Fruit fly (Drosophila melanogaster) whole organism, embryonic: ENCODE results near the gene tai.

Experiments used
- Ada2b ChIP-seq: fragments of 200-800 bp; sonication (Bioruptor generic); IDR thresholded peaks from 2 replicates; pipeline ENCODE4 v1.3.6; 2022; ENCODE audit warnings: missing biosample characterization, missing genetic modification characterization
- Blimp-1 ChIP-seq: fragments of 200-800 bp; sonication (Bioruptor generic); optimal IDR thresholded peaks from 3 replicates; lab custom pipeline; 2018; ENCODE audit warnings: missing biosample characterization, missing genetic modification characterization, mild to moderate bottlenecking, moderate library complexity, missing genetic modification reagents
- CG10209 ChIP-seq: fragments of 200-800 bp; sonication (Bioruptor generic); optimal IDR thresholded peaks from 3 replicates; lab custom pipeline; 2017; ENCODE audit warnings: missing biosample characterization, mild to moderate bottlenecking, missing genetic modification characterization, missing genetic modification reagents
- CG1024 ChIP-seq: fragments of 200-800 bp; sonication (Bioruptor generic); IDR thresholded peaks from 2 replicates; pipeline ENCODE4 v1.3.6; 2022; ENCODE audit warnings: missing biosample characterization, missing genetic modification characterization
- CG10267 ChIP-seq: fragments of 200-800 bp; sonication (Bioruptor generic); optimal IDR thresholded peaks from 2 replicates; lab custom pipeline; 2018; ENCODE audit warnings: missing biosample characterization, mild to moderate bottlenecking, missing genetic modification characterization, moderate library complexity
- CG10274 ChIP-seq: fragments of 200-800 bp; sonication (Bioruptor generic); optimal IDR thresholded peaks from 3 replicates; lab custom pipeline; 2017; ENCODE audit warnings: missing biosample characterization, mild to moderate bottlenecking, missing genetic modification characterization
- CG11093 ChIP-seq: fragments of 200-800 bp; sonication (Bioruptor generic); IDR thresholded peaks from 3 replicates; pipeline ENCODE4 v1.3.6; 2022; ENCODE audit warnings: missing biosample characterization, missing genetic modification characterization
- CG11504 ChIP-seq: fragments of 200-800 bp; sonication (Bioruptor generic); optimal IDR thresholded peaks from 3 replicates; lab custom pipeline; 2019; ENCODE audit warnings: missing biosample characterization, mild to moderate bottlenecking, missing genetic modification characterization, moderate library complexity
- CG12219 ChIP-seq: fragments of 200-800 bp; sonication (Bioruptor generic); optimal IDR thresholded peaks from 3 replicates; lab custom pipeline; 2018; ENCODE audit warnings: missing biosample characterization, mild to moderate bottlenecking, missing genetic modification characterization
- CG14441 ChIP-seq: fragments of 200-800 bp; sonication (Bioruptor generic); IDR thresholded peaks from 2 replicates; pipeline ENCODE4 v1.3.6; 2022; ENCODE audit warnings: missing biosample characterization, missing genetic modification characterization
- CG1529 ChIP-seq: fragments of 200-800 bp; sonication (Bioruptor generic); optimal IDR thresholded peaks from 3 replicates; lab custom pipeline; 2018; ENCODE audit warnings: missing biosample characterization, missing genetic modification characterization
- CG17328 ChIP-seq: fragments of 200-800 bp; sonication (Bioruptor generic); IDR thresholded peaks from 2 replicates; pipeline ENCODE4 v1.3.6; 2022; ENCODE audit warnings: missing biosample characterization, missing genetic modification characterization
- CG2202 ChIP-seq: fragments of 200-800 bp; sonication (Bioruptor generic); optimal IDR thresholded peaks from 2 replicates; lab custom pipeline; 2018; ENCODE audit warnings: missing biosample characterization, mild to moderate bottlenecking, missing genetic modification characterization
- CG2712 ChIP-seq: fragments of 200-800 bp; optimal IDR thresholded peaks from 3 replicates; lab custom pipeline; 2019; ENCODE audit warnings: missing biosample characterization, mild to moderate bottlenecking, missing genetic modification characterization, moderate library complexity
- CG31441 ChIP-seq: fragments of 200-800 bp; sonication (Bioruptor generic); IDR thresholded peaks from 2 replicates; pipeline ENCODE4 v1.3.6; 2022; ENCODE audit warnings: missing biosample characterization, missing genetic modification characterization
- CG33213 ChIP-seq: fragments of 200-800 bp; sonication (Bioruptor generic); optimal IDR thresholded peaks from 3 replicates; lab custom pipeline; 2016; ENCODE audit warnings: missing biosample characterization, missing genetic modification characterization
- CG7357 ChIP-seq: fragments of 200-800 bp; sonication (Bioruptor generic); IDR thresholded peaks from 3 replicates; pipeline ENCODE4 v1.3.6; 2022; ENCODE audit warnings: missing biosample characterization, missing genetic modification characterization
- CG9215 ChIP-seq: fragments of 200-800 bp; sonication (Bioruptor generic); IDR thresholded peaks from 2 replicates; pipeline ENCODE4 v1.3.6; 2022; ENCODE audit warnings: missing biosample characterization, missing genetic modification characterization
- CG9437 ChIP-seq: fragments of 200-800 bp; sonication (Bioruptor generic); optimal IDR thresholded peaks from 2 replicates; lab custom pipeline; 2018; ENCODE audit warnings: missing biosample characterization, mild to moderate bottlenecking, missing genetic modification characterization
- CHES-1-like ChIP-seq: fragments of 200-800 bp; sonication (Bioruptor generic); optimal IDR thresholded peaks from 2 replicates; lab custom pipeline; 2016; ENCODE audit warnings: missing biosample characterization, missing genetic modification characterization
- Camta ChIP-seq: fragments of 200-800 bp; sonication (Bioruptor generic); optimal IDR thresholded peaks from 2 replicates; lab custom pipeline; 2016; ENCODE audit warnings: missing biosample characterization, missing genetic modification characterization
- Doc2 ChIP-seq: fragments of 200-800 bp; sonication (Bioruptor generic); IDR thresholded peaks from 2 replicates; pipeline ENCODE4 v1.3.6; 2022; ENCODE audit warnings: missing biosample characterization, missing genetic modification characterization
- GATAe ChIP-seq: fragments of 200-800 bp; sonication (Bioruptor generic); conservative IDR thresholded peaks from 2 replicates; pipeline ENCODE4 v1.3.6; 2022; ENCODE audit warnings: missing biosample characterization, missing genetic modification characterization
- Hr78 ChIP-seq, 2 experiments: fragments of 200-800 bp in 1 of 2; fragments of >200 bp in 1 of 2; sonication (Bioruptor generic) in 1 of 2; optimal IDR thresholded peaks; 2 replicates each; lab custom pipeline; 2017 to 2019; ENCODE audit warnings: missing biosample characterization in 2 of 2, missing genetic modification characterization in 2 of 2, mild to moderate bottlenecking in 1 of 2, moderate library complexity in 1 of 2
- Lhr ChIP-seq: fragments of 200-800 bp; sonication (Bioruptor generic); optimal IDR thresholded peaks from 3 replicates; lab custom pipeline; 2017; ENCODE audit warnings: mild to moderate bottlenecking, missing biosample characterization, missing genetic modification reagents, missing genetic modification characterization
- Med ChIP-seq: fragments of 200-800 bp; sonication (Bioruptor generic); peaks from one replicate; lab custom pipeline; 2016; ENCODE audit warnings: missing biosample characterization, missing genetic modification characterization, mild to moderate bottlenecking, inconsistent platforms, moderate library complexity
- Oli ChIP-seq: fragments of 200-800 bp; sonication (Bioruptor generic); optimal IDR thresholded peaks from 2 replicates; lab custom pipeline; 2018; ENCODE audit warnings: missing biosample characterization, mild to moderate bottlenecking, missing genetic modification characterization, moderate library complexity
- PHDP ChIP-seq: fragments of 200-800 bp; sonication (Bioruptor generic); optimal IDR thresholded peaks from 3 replicates; lab custom pipeline; 2018; ENCODE audit warnings: missing biosample characterization, mild to moderate bottlenecking, missing genetic modification characterization, moderate library complexity
- Ptx1 ChIP-seq: fragments of 200-800 bp; sonication (Bioruptor generic); IDR thresholded peaks from 2 replicates; pipeline ENCODE4 v1.3.6; 2022; ENCODE audit warnings: missing biosample characterization, missing genetic modification characterization
- Ssrp ChIP-seq: fragments of 200-800 bp; sonication (Bioruptor generic); optimal IDR thresholded peaks from 2 replicates; lab custom pipeline; 2018; ENCODE audit warnings: missing biosample characterization, mild to moderate bottlenecking, missing genetic modification characterization, moderate library complexity
- bsh ChIP-seq, 2 experiments: fragments of 200-800 bp; sonication (Bioruptor generic); optimal IDR thresholded peaks; 2 replicates each; lab custom pipeline; 2017 to 2018; ENCODE audit warnings: mild to moderate bottlenecking in 2 of 2, missing biosample characterization in 2 of 2, missing genetic modification characterization in 2 of 2, moderate library complexity in 1 of 2
- chif ChIP-seq, 2 experiments: fragments of 200-800 bp; sonication (Bioruptor generic); optimal IDR thresholded peaks; 3 replicates each; lab custom pipeline; 2016; ENCODE audit warnings: missing biosample characterization in 2 of 2, missing genetic modification characterization in 2 of 2
- chm ChIP-seq: fragments of 200-800 bp; sonication (Bioruptor generic); IDR thresholded peaks from 2 replicates; pipeline ENCODE4 v1.3.6; 2022; ENCODE audit warnings: missing biosample characterization, missing genetic modification characterization
- ci ChIP-seq: fragments of 200-800 bp; sonication (Bioruptor generic); IDR thresholded peaks from 3 replicates; pipeline ENCODE4 v1.3.6; 2022; ENCODE audit warnings: missing biosample characterization, missing genetic modification characterization
- crol ChIP-seq: fragments of 200-800 bp; sonication (Bioruptor generic); IDR thresholded peaks from 2 replicates; pipeline ENCODE4 v1.3.6; 2022; ENCODE audit warnings: missing biosample characterization, missing genetic modification characterization
- dpn ChIP-seq, 2 experiments: fragments of 200-800 bp; sonication (Bioruptor generic); optimal IDR thresholded peaks; 3 replicates each; lab custom pipeline; 2016; ENCODE audit warnings: missing biosample characterization in 2 of 2, missing genetic modification characterization in 2 of 2
- ewg ChIP-seq: fragments of 200-800 bp; sonication (Bioruptor generic); optimal IDR thresholded peaks from 3 replicates; lab custom pipeline; 2017; ENCODE audit warnings: mild to moderate bottlenecking, missing biosample characterization, missing genetic modification reagents, missing genetic modification characterization
- fd3F ChIP-seq: fragments of 200-800 bp; sonication (Bioruptor generic); optimal IDR thresholded peaks from 2 replicates; lab custom pipeline; 2018; ENCODE audit warnings: missing biosample characterization, mild to moderate bottlenecking, missing genetic modification characterization, moderate library complexity
- fd96Cb ChIP-seq: fragments of 200-800 bp; sonication (Bioruptor generic); optimal IDR thresholded peaks from 2 replicates; lab custom pipeline; 2018; ENCODE audit warnings: missing biosample characterization, mild to moderate bottlenecking, missing genetic modification characterization, moderate library complexity
- hkb ChIP-seq, 2 experiments: fragments of 200-800 bp in 1 of 2; fragments of >200 bp in 1 of 2; sonication (Bioruptor generic) in 1 of 2; IDR thresholded peaks in 1 of 2; optimal IDR thresholded peaks in 1 of 2; 2 replicates each; pipeline versions ENCODE4 v1.3.6 to Lab custom; 2017 to 2022; ENCODE audit warnings: missing biosample characterization in 1 of 2, missing genetic modification characterization in 1 of 2
- hth ChIP-seq: fragments of >200 bp; optimal IDR thresholded peaks from 2 replicates; lab custom pipeline; 2017; ENCODE audit warnings: inconsistent platforms
- nerfin-1 ChIP-seq: fragments of 200-800 bp; sonication (Bioruptor generic); optimal IDR thresholded peaks from 3 replicates; lab custom pipeline; 2019; ENCODE audit warnings: missing biosample characterization, mild to moderate bottlenecking, missing genetic modification characterization, moderate library complexity
- odd ChIP-seq: fragments of 200-800 bp; sonication (Bioruptor generic); optimal IDR thresholded peaks from 2 replicates; lab custom pipeline; 2017; ENCODE audit warnings: missing biosample characterization, mild to moderate bottlenecking, missing genetic modification characterization
- phol ChIP-seq: fragments of 200-800 bp; sonication (Bioruptor generic); optimal IDR thresholded peaks from 3 replicates; lab custom pipeline; 2018; ENCODE audit warnings: missing biosample characterization, mild to moderate bottlenecking, missing genetic modification characterization, moderate library complexity
- sens ChIP-seq: fragments of 200-800 bp; sonication (Bioruptor generic); peaks from one replicate; lab custom pipeline; 2016; ENCODE audit warnings: missing biosample characterization, missing genetic modification characterization
- unc-4 ChIP-seq: fragments of 200-800 bp; sonication (Bioruptor generic); IDR thresholded peaks from 2 replicates; pipeline ENCODE4 v1.3.6; 2022; ENCODE audit warnings: missing biosample characterization, missing genetic modification characterization; ENCODE audit not compliant: partially characterized antibody
- vnd ChIP-seq: fragments of 200-800 bp; sonication (Bioruptor generic); IDR thresholded peaks from 3 replicates; pipeline ENCODE4 v1.3.6; 2022; ENCODE audit warnings: missing biosample characterization, missing genetic modification characterization; ENCODE audit not compliant: partially characterized antibody
- wor ChIP-seq: fragments of 200-800 bp; sonication (Bioruptor generic); IDR thresholded peaks from 2 replicates; pipeline ENCODE4 v1.3.6; 2022; ENCODE audit warnings: missing biosample characterization, missing genetic modification characterization

tai gene

dm6 chr2L:9206401-9206800 lies 39.8 kb downstream of the tai start (continued):
- peak; percentile 70 for TF ChIP-seq Blimp-1
- TF ChIP-seq chm (GFP tag; lab: Robert Waterston, UW): no peak
- no peak for TF ChIP-seq CG33213 (GFP tag; lab: Kevin White, UChicago)
- peak; percentile 34 for TF ChIP-seq ewg (GFP tag; lab: Kevin White, UChicago)
- TF ChIP-seq, all 482 proteins: peak for 87

dm6 chr2L:9207133-9207532 lies 40.6 kb downstream of the tai start:
- TF ChIP-seq Med (GFP tag; lab: Kevin White, UChicago) (peak; percentile 12), CG10267 (peak; percentile 32), GATAe (GFP tag; lab: Robert Waterston, UW) (no peak), CG31441 (GFP tag; lab: Robert Waterston, UW) (peak; percentile 56; the same call in 1 of the 2 replicates), ci (GFP tag; lab: Robert Waterston, UW) (peak; percentile 35; the same call in 1 of the 3 replicates), dpn (GFP tag; optimal IDR thresholded peaks at IDR 0.05; lab: Kevin White, UChicago) (peak in 1 of 2 experiments; percentile 34), hkb (optimal IDR thresholded peaks at IDR 0.05; lab: Kevin White, UChicago) (no peak), hkb (GFP tag; IDR thresholded peaks at IDR 0.05; lab: Robert Waterston, UW) (peak; percentile 61), PHDP (tag; lab: Kevin White, UChicago) (peak; percentile 53), CG9437 (GFP tag; lab: Kevin White, UChicago) (peak; percentile 8), wor (peak; percentile 24; the same call in 1 of the 2 replicates), CHES-1-like (GFP tag; lab: Kevin White, UChicago) (no peak), CG14441 (GFP tag; lab: Robert Waterston, UW) (peak; percentile 50; the same call in 1 of the 2 replicates), bsh (GFP tag; optimal IDR thresholded peaks at IDR 0.05; lab: Kevin White, UChicago) (peak; percentile 73 to 76), fd3F (no peak), vnd (no peak), CG2712 (tag; lab: Kevin White, UChicago) (peak; percentile 69), chif (GFP tag; optimal IDR thresholded peaks at IDR 0.05; lab: Kevin White, UChicago) (peak in 1 of 2 experiments; percentile 10), CG1529 (GFP tag; lab: Kevin White, UChicago) (peak; percentile 42), Oli (peak; percentile 60), CG10274 (GFP tag; lab: Kevin White, UChicago) (no peak), sens (GFP tag; lab: Kevin White, UChicago) (peak; percentile 64), nerfin-1 (peak; percentile 34), Doc2 (GFP tag; lab: Robert Waterston, UW) (no peak), CG9215 (no peak), Camta (GFP tag; lab: Kevin White, UChicago) (no peak), Ssrp (peak; percentile 61), Ptx1 (GFP tag; lab: Robert Waterston, UW) (peak; percentile 45), phol (tag; lab: Kevin White, UChicago) (peak; percentile 77), CG7357 (GFP tag; lab: Robert Waterston, UW) (no peak), CG12219 (peak; percentile 22), CG11093 (GFP tag; lab: Robert Waterston, UW) (0 out of 3 replicates have a peak, but pooled peaks have one; percentile 26), CG10209 (GFP tag; lab: Kevin White, UChicago) (peak; percentile 40), CG2202 (peak; percentile 4), Ada2b (peak; percentile 22; the same call in 1 of the 2 replicates), chm (GFP tag; lab: Robert Waterston, UW) (no peak), odd (GFP tag; lab: Kevin White, UChicago) (no peak), CG1024 (GFP tag; lab: Robert Waterston, UW) (no peak), Lhr (GFP tag; lab: Kevin White, UChicago) (no peak), hth (lab: Kevin White, UChicago) (no peak), fd96Cb (tag; lab: Kevin White, UChicago) (peak; percentile 54), CG11504 (peak; percentile 78), Hr78 (GFP tag; optimal IDR thresholded peaks at IDR 0.05; lab: Kevin White, UChicago) (no peak), unc-4 (no peak), crol (no peak), CG17328 (GFP tag; lab: Robert Waterston, UW) (peak; percentile 34; the same call in 1 of the 2 replicates)
